Worm (Caenorhabditis elegans): ENCODE measurements around the gene Y67D8C.7.
A peak's percentile ranks its signal among the peaks of the same experiment; 100 is the strongest.

The Y67D8C.7 gene

DNA sequence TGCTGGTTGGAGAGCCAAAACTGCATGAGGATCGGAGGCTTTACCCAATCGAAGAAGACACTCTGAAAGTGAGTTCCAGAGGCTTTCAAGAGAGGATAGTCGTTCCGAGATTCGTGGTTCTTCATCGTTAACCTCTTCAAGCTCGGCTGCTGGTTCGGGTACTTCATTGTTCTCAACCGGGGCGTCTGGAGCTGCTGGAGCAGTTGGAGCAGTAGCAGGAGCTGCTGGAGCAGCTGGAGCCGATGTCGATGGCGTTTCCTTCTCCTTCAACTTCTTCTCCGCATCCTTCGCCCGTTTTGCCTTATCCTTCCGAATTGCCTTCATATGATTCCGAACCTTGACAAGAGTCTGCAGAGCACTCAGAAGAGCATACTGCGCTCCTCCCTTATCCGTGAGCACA lies 31.4 kb downstream of the Y67D8C.7 start:
- no peak for TF ChIP-seq zag-1 (tag; optimal IDR thresholded peaks at IDR 0.05)
- TF ChIP-seq elt-3 (tag; optimal IDR thresholded peaks at IDR 0.05), result no peak
- TF ChIP-seq nhr-237 (tag; optimal IDR thresholded peaks at IDR 0.05), result no peak
- no peak for TF ChIP-seq ceh-82 (tag; optimal IDR thresholded peaks at IDR 0.05)

- TF ChIP-seq jun-1 (tag; optimal IDR thresholded peaks at IDR 0.05) (no peak), mdl-1 (tag; optimal IDR thresholded peaks at IDR 0.05) (no peak), R02D3.7 (tag; optimal IDR thresholded peaks at IDR 0.05) (no peak), nhr-28 (tag; optimal IDR thresholded peaks at IDR 0.05) (no peak), ama-1 (optimal IDR thresholded peaks at IDR 0.05) (no peak), elt-2 (tag; optimal IDR thresholded peaks at IDR 0.05) (no peak), pha-4 (tag; optimal IDR thresholded peaks at IDR 0.05) (no peak), aly-2 (tag; optimal IDR thresholded peaks at IDR 0.05) (no peak)
Measured at ce11 chrIV:3032020-3032419, 34.7 kb downstream of the Y67D8C.7 start.

DNA sequence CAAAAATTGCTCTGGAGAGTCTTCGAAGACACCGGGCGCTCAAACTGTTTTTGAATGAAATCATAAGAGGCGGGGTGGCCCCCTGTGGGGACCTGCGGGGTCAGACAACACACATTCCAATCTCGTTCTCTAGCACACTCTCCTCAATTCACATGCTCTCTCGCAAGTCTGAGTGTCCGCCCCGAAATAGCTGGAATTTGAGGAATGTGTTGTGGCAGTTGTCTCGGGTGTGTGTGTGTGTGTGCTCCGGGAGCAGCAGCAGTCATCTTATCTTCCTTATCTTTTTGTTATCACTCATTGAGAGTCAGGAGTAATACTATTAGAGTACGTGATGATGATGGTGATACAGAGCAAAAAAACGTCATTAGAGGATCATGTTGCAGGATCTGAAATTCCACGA lies 36.9 kb downstream of the Y67D8C.7 start:
- TF ChIP-seq tbx-2 (tag; optimal IDR thresholded peaks at IDR 0.05), result no peak
- no peak for TF ChIP-seq zag-1 (tag; optimal IDR thresholded peaks at IDR 0.05)
- no peak for TF ChIP-seq nhr-67 (tag; optimal IDR thresholded peaks at IDR 0.05)
- TF ChIP-seq nhr-23 (tag; optimal IDR thresholded peaks at IDR 0.05), result no peak
- no peak for TF ChIP-seq ceh-82 (tag; optimal IDR thresholded peaks at IDR 0.05)
- TF ChIP-seq fkh-10 (GFP tag; optimal IDR thresholded peaks at IDR 0.05), result no peak
- TF ChIP-seq daf-12 (tag; optimal IDR thresholded peaks at IDR 0.05), result no peak
- no peak for TF ChIP-seq nhr-76 (tag; optimal IDR thresholded peaks at IDR 0.05)
- TF ChIP-seq nhr-12 (tag; optimal IDR thresholded peaks at IDR 0.05), result no peak
- no peak for TF ChIP-seq nhr-28 (tag; optimal IDR thresholded peaks at IDR 0.05)
- TF ChIP-seq elt-2 (tag; optimal IDR thresholded peaks at IDR 0.05), result peak; percentile 69
- TF ChIP-seq lsy-12 (tag; optimal IDR thresholded peaks at IDR 0.05), result no peak
- TF ChIP-seq ama-1 (optimal IDR thresholded peaks at IDR 0.05), result no peak
- no peak for TF ChIP-seq eor-1 (tag; optimal IDR thresholded peaks at IDR 0.05)
- no peak for TF ChIP-seq ceh-16 (tag; optimal IDR thresholded peaks at IDR 0.05)
- TF ChIP-seq pqm-1 (tag; optimal IDR thresholded peaks at IDR 0.05), result peak; percentile 67
- TF ChIP-seq lin-15B (tag; optimal IDR thresholded peaks at IDR 0.05), result no peak
- TF ChIP-seq ceh-9 (tag; optimal IDR thresholded peaks at IDR 0.05), result no peak
- no peak for TF ChIP-seq mml-1 (tag; optimal IDR thresholded peaks at IDR 0.05)
- TF ChIP-seq ztf-11 (tag; optimal IDR thresholded peaks at IDR 0.05), result no peak
- no peak for TF ChIP-seq ceh-28 (tag; optimal IDR thresholded peaks at IDR 0.05)
- no peak for TF ChIP-seq fkh-2 (tag; optimal IDR thresholded peaks at IDR 0.05)
- TF ChIP-seq egl-27 (tag; optimal IDR thresholded peaks at IDR 0.05), result no peak
- TF ChIP-seq fos-1 (tag; optimal IDR thresholded peaks at IDR 0.05), result no peak
- TF ChIP-seq ZK546.5 (tag; optimal IDR thresholded peaks at IDR 0.05), result no peak
- TF ChIP-seq hmg-11 (tag; optimal IDR thresholded peaks at IDR 0.05), result no peak
- TF ChIP-seq R02D3.7 (tag; optimal IDR thresholded peaks at IDR 0.05), result no peak
- peak; percentile 54 for TF ChIP-seq egl-5 (tag; optimal IDR thresholded peaks at IDR 0.05)
- TF ChIP-seq sea-2 (GFP tag; optimal IDR thresholded peaks at IDR 0.05), result no peak
- no peak for TF ChIP-seq nhr-237 (tag; optimal IDR thresholded peaks at IDR 0.05)
- no peak for TF ChIP-seq unc-39 (tag; optimal IDR thresholded peaks at IDR 0.05)
- no peak for TF ChIP-seq ztf-4 (tag; optimal IDR thresholded peaks at IDR 0.05)
- peak; percentile 15 for TF ChIP-seq nfya-1 (tag; optimal IDR thresholded peaks at IDR 0.05; ENCODE audit: insufficient read depth)
- TF ChIP-seq lin-39 (tag; optimal IDR thresholded peaks at IDR 0.05), result peak; percentile 56

DNA sequence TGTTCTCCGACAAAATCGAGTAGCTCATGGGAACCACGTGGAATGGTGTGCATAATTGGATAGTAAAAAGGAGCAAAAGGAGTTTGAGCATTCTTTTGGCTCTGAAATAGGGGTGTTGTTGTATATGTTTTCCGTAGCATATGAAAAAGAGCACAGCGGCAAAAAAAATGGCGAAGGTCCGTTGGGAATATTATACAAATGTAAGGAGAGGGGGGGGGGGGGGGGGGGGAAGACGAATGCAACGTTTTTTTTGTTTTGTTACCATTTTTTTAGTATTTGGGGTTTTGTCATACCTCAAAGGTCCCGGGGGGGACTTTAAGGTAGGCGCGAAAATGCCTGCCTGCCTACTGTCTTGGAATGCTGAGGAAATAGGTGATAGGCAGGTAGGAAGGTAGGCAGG lies 37.9 kb downstream of the Y67D8C.7 start, which contains the start of gene ndnf-1:
Gene ndnf-1 (minus strand): TSS at position 101 of the 400 bp plus-strand sequence.
- TF ChIP-seq egl-5 (tag; optimal IDR thresholded peaks at IDR 0.05) (no peak), elt-3 (tag; optimal IDR thresholded peaks at IDR 0.05) (no peak), fos-1 (tag; optimal IDR thresholded peaks at IDR 0.05) (no peak), hmg-11 (tag; optimal IDR thresholded peaks at IDR 0.05) (no peak), egl-27 (tag; optimal IDR thresholded peaks at IDR 0.05) (no peak), lsy-12 (tag; optimal IDR thresholded peaks at IDR 0.05) (no peak), zag-1 (tag; optimal IDR thresholded peaks at IDR 0.05) (no peak), pqm-1 (tag; optimal IDR thresholded peaks at IDR 0.05) (no peak), mdl-1 (tag; optimal IDR thresholded peaks at IDR 0.05) (no peak)
